Fruit fly (Drosophila melanogaster): ENCODE measurements around the gene cry.
A peak's percentile ranks its signal among the peaks of the same experiment; 100 is the strongest.

cry gene

DNA sequence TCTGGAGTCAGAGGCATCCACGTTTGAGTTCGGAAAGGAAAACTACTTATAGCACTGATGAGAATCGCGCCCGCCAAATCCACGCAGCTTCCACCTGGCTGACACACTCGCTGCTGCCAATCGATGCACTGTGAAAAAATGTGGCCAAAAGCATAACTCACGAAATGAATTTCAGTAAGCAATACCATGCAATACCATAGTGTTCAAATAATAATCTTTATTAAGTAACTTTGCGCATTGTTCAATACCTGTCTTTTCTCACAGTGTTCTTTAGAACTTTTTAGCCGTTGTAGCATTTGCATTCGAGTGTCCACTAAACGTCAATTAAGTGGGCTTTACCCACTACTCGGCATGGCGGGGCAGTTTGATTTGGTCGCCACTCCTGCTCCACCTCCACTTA, 43.3 kb downstream of the cry start:
- TF ChIP-seq CG7368 (GFP tag; optimal IDR thresholded peaks at IDR 0.05) (peak; percentile 30), CG32006 (GFP tag; optimal IDR thresholded peaks at IDR 0.05) (peak; percentile 66), Eip75B (GFP tag; optimal IDR thresholded peaks at IDR 0.05) (peak; percentile 47), Sox102F (GFP tag; optimal IDR thresholded peaks at IDR 0.05) (no peak), CG3032 (tag; optimal IDR thresholded peaks at IDR 0.05) (peak; percentile 62), CG4318 (GFP tag; optimal IDR thresholded peaks at IDR 0.05) (peak; percentile 39), fd85E (GFP tag; optimal IDR thresholded peaks at IDR 0.05) (no peak), CG16779 (tag; optimal IDR thresholded peaks at IDR 0.05) (no peak), CG10669 (GFP tag; optimal IDR thresholded peaks at IDR 0.05) (peak; percentile 59), cyc (GFP tag; optimal IDR thresholded peaks at IDR 0.05) (peak; percentile 52), Hr4 (GFP tag; optimal IDR thresholded peaks at IDR 0.05) (peak; percentile 23), CG1621 (tag; optimal IDR thresholded peaks at IDR 0.05) (peak; percentile 36), eg (GFP tag; IDR thresholded peaks at IDR 0.05) (peak; percentile 79), CG6808 (GFP tag; optimal IDR thresholded peaks at IDR 0.05) (peak; percentile 55), acj6 (GFP tag; optimal IDR thresholded peaks at IDR 0.05) (peak; percentile 56), Eip93F (GFP tag; optimal IDR thresholded peaks at IDR 0.05) (no peak), ss (GFP tag; optimal IDR thresholded peaks at IDR 0.05) (peak; percentile 21 to 37), CG11294 (GFP tag; IDR thresholded peaks at IDR 0.05) (peak; percentile 47; the same call in 1 of the 2 replicates), CG3919 (GFP tag; optimal IDR thresholded peaks at IDR 0.05) (peak; percentile 68), Gug (GFP tag; IDR thresholded peaks at IDR 0.05) (peak; percentile 48), CG31627 (GFP tag; optimal IDR thresholded peaks at IDR 0.05) (no peak), Smox (GFP tag; optimal IDR thresholded peaks at IDR 0.05) (no peak), Hr39 (GFP tag; optimal IDR thresholded peaks at IDR 0.05) (no peak), Met (GFP tag; optimal IDR thresholded peaks at IDR 0.05) (peak; percentile 9), spab (GFP tag; optimal IDR thresholded peaks at IDR 0.05) (peak; percentile 52), svp (GFP tag) (peak; percentile 77), CG6276 (GFP tag; optimal IDR thresholded peaks at IDR 0.05) (peak; percentile 61), net (GFP tag; optimal IDR thresholded peaks at IDR 0.05) (peak; percentile 29), achi (GFP tag; optimal IDR thresholded peaks at IDR 0.05) (peak; percentile 54), CG9139 (GFP tag; optimal IDR thresholded peaks at IDR 0.05) (no peak), CG10631 (GFP tag; optimal IDR thresholded peaks at IDR 0.05) (peak; percentile 71), CG8632 (GFP tag; optimal IDR thresholded peaks at IDR 0.05) (peak; percentile 7), CG34406 (GFP tag; optimal IDR thresholded peaks at IDR 0.05) (peak; percentile 18), CG6854 (GFP tag; optimal IDR thresholded peaks at IDR 0.05) (no peak), CG11902 (GFP tag; optimal IDR thresholded peaks at IDR 0.05) (peak; percentile 13), CG15336 (GFP tag; IDR thresholded peaks at IDR 0.05) (peak; percentile 72), Lpt (GFP tag; optimal IDR thresholded peaks at IDR 0.05) (peak; percentile 35), lz (GFP tag; optimal IDR thresholded peaks at IDR 0.05) (peak; percentile 13), fd59A (GFP tag; optimal IDR thresholded peaks at IDR 0.05) (peak; percentile 45), Ets96B (tag; optimal IDR thresholded peaks at IDR 0.05) (peak; percentile 61), Sox14 (GFP tag; optimal IDR thresholded peaks at IDR 0.05) (peak; percentile 23), salr (GFP tag; optimal IDR thresholded peaks at IDR 0.05) (peak in 1 of 2 experiments; percentile 49), dac (GFP tag; optimal IDR thresholded peaks at IDR 0.05) (peak; percentile 18), OdsH (GFP tag; optimal IDR thresholded peaks at IDR 0.05) (peak; percentile 49), dsx (GFP tag; optimal IDR thresholded peaks at IDR 0.05; ENCODE audit: poor library complexity, severe bottlenecking) (peak; percentile 50), topi (GFP tag; optimal IDR thresholded peaks at IDR 0.05) (peak; percentile 44), Ets21C (GFP tag; optimal IDR thresholded peaks at IDR 0.05) (no peak), vri (GFP tag; optimal IDR thresholded peaks at IDR 0.05) (no peak), pdm3 (GFP tag; optimal IDR thresholded peaks at IDR 0.05) (peak; percentile 25), Eip78C (GFP tag) (peak; percentile 73), CG8319 (GFP tag; optimal IDR thresholded peaks at IDR 0.05) (no peak), CG6163 (GFP tag; IDR thresholded peaks at IDR 0.05) (peak; percentile 88), Hr38 (GFP tag; optimal IDR thresholded peaks at IDR 0.05) (no peak)

Data from whole organism, prepupa.